Worm (Caenorhabditis elegans) whole organism, early embryonic: ENCODE results near the gene F52C12.2.

Source experiments
- ama-1 ChIP-seq: fragments of 150-350 bp; optimal IDR thresholded peaks from 2 replicates; lab custom pipeline; 2014
- ceh-36 ChIP-seq: sonication (generic microtip); optimal IDR thresholded peaks from 2 replicates; lab custom pipeline; 2016; ENCODE audit warnings: missing genetic modification characterization, inconsistent platforms, missing compliant biosample characterization
- hmg-4 ChIP-seq: fragments of 200-800 bp; sonication (Bioruptor generic); optimal IDR thresholded peaks from 2 replicates; lab custom pipeline; 2018; ENCODE audit warnings: mild to moderate bottlenecking, missing genetic modification characterization, missing compliant biosample characterization
- pes-1 ChIP-seq: fragments of 200-800 bp; sonication (Bioruptor generic); IDR thresholded peaks from 2 replicates; pipeline ENCODE4 v1.3.6; 2022; ENCODE audit warnings: missing genetic modification reagents, missing genetic modification characterization, missing compliant biosample characterization
- sea-1 ChIP-seq: fragments of 200-800 bp; sonication (Bioruptor generic); conservative IDR thresholded peaks from 2 replicates; pipeline ENCODE4 v1.3.6; 2022; ENCODE audit warnings: missing genetic modification characterization, missing compliant biosample characterization

DNA sequence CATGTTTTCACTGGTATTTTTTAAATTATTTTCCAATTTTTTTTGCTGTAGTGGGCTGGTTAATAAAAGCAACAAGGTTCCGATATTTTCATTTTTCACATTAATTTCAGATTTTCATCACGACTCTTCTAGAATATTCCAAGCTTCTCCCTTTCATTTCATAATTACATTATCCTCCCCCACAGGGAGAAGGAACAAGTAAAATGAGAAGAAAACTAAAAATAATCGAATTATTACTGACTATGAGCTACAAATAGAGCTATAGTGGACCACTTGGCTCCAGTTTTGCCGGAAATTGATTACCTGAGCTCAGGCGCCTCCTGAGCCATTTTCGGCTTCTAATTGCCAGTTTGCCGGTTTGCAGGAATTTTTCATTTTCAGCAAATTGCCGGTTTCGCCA lies 22.2 kb downstream of the F52C12.2 start:
- TF ChIP-seq ama-1 (lab: Kevin White, UChicago) (no peak), hmg-4 (GFP tag; lab: Kevin White, UChicago) (no peak), ceh-36 (tag; lab: Kevin White, UChicago) (no peak), sea-1 (GFP tag; lab: Robert Waterston, UW) (no peak), pes-1 (GFP tag; lab: Robert Waterston, UW) (no peak)
